Fruit fly (Drosophila melanogaster) whole organism, embryonic: ENCODE data around the gene Usp10.

ENCODE experiments used
- Bdp1 ChIP-seq: fragments of 200-800 bp; sonication (Bioruptor generic); optimal IDR thresholded peaks from 3 replicates; lab custom pipeline; 2016; ENCODE audit warnings: missing biosample characterization, missing genetic modification characterization
- Bteb2 ChIP-seq: fragments of 200-800 bp; sonication (Bioruptor generic); optimal IDR thresholded peaks from 2 replicates; lab custom pipeline; 2016; ENCODE audit warnings: missing biosample characterization, missing genetic modification characterization
- CG11093 ChIP-seq: fragments of 200-800 bp; sonication (Bioruptor generic); IDR thresholded peaks from 3 replicates; pipeline ENCODE4 v1.3.6; 2022; ENCODE audit warnings: missing biosample characterization, missing genetic modification characterization
- CG11247 ChIP-seq: fragments of 200-800 bp; sonication (Bioruptor generic); IDR thresholded peaks from 2 replicates; pipeline ENCODE4 v1.3.6; 2022; ENCODE audit warnings: missing biosample characterization, missing genetic modification characterization
- CG11456 ChIP-seq: fragments of 200-800 bp; sonication (Bioruptor generic); IDR thresholded peaks from 3 replicates; pipeline ENCODE4 v1.3.6; 2022; ENCODE audit warnings: missing biosample characterization, missing genetic modification characterization
- CG12391 ChIP-seq: fragments of 200-800 bp; sonication (Bioruptor generic); optimal IDR thresholded peaks from 3 replicates; lab custom pipeline; 2018; ENCODE audit warnings: missing biosample characterization, mild to moderate bottlenecking, missing genetic modification characterization, moderate library complexity
- CG1529 ChIP-seq: fragments of 200-800 bp; sonication (Bioruptor generic); optimal IDR thresholded peaks from 3 replicates; lab custom pipeline; 2018; ENCODE audit warnings: missing biosample characterization, missing genetic modification characterization
- CG15479 ChIP-seq: fragments of 200-800 bp; sonication (Bioruptor generic); optimal IDR thresholded peaks from 3 replicates; lab custom pipeline; 2019; ENCODE audit warnings: missing biosample characterization, mild to moderate bottlenecking, missing genetic modification characterization, moderate library complexity
- CG33213 ChIP-seq: fragments of 200-800 bp; sonication (Bioruptor generic); optimal IDR thresholded peaks from 3 replicates; lab custom pipeline; 2016; ENCODE audit warnings: missing biosample characterization, missing genetic modification characterization
- CG34422 ChIP-seq: fragments of 200-800 bp; sonication (Bioruptor generic); IDR thresholded peaks from 3 replicates; pipeline ENCODE4 v1.3.6; 2022; ENCODE audit warnings: missing biosample characterization, missing genetic modification characterization
- CG4360 ChIP-seq: fragments of 200-800 bp; sonication (Bioruptor generic); IDR thresholded peaks from 2 replicates; pipeline ENCODE4 v1.3.6; 2022; ENCODE audit warnings: missing biosample characterization, missing genetic modification characterization
- CG4404 ChIP-seq: fragments of 200-800 bp; sonication (Bioruptor generic); IDR thresholded peaks from 2 replicates; pipeline ENCODE4 v1.3.6; 2022; ENCODE audit warnings: missing biosample characterization, missing genetic modification characterization
- CG4707 ChIP-seq: fragments of 200-800 bp; sonication (Bioruptor generic); optimal IDR thresholded peaks from 2 replicates; lab custom pipeline; 2018; ENCODE audit warnings: missing biosample characterization, mild to moderate bottlenecking, missing genetic modification characterization, moderate library complexity
- CG5953 ChIP-seq: fragments of 200-800 bp; sonication (Bioruptor generic); IDR thresholded peaks from 2 replicates; pipeline ENCODE4 v1.3.6; 2022; ENCODE audit warnings: missing biosample characterization, missing genetic modification characterization
- CG6689 ChIP-seq: fragments of 200-800 bp; sonication (Bioruptor generic); IDR thresholded peaks from 2 replicates; pipeline ENCODE4 v1.3.6; 2022; ENCODE audit warnings: missing biosample characterization, missing genetic modification characterization
- CG6813 ChIP-seq: fragments of 200-800 bp; sonication (Bioruptor generic); optimal IDR thresholded peaks from 2 replicates; lab custom pipeline; 2017; ENCODE audit warnings: missing biosample characterization, missing genetic modification characterization, mild to moderate bottlenecking, moderate library complexity, missing genetic modification reagents
- CG7372 ChIP-seq: fragments of 200-800 bp; sonication (Bioruptor generic); IDR thresholded peaks from 2 replicates; pipeline ENCODE4 v1.3.6; 2022; ENCODE audit warnings: missing biosample characterization, missing genetic modification characterization
- CG8765 ChIP-seq: fragments of 200-800 bp; sonication (Bioruptor generic); IDR thresholded peaks from 2 replicates; pipeline ENCODE4 v1.3.6; 2022; ENCODE audit warnings: missing biosample characterization, missing genetic modification characterization
- CG8924 ChIP-seq: fragments of 200-800 bp; optimal IDR thresholded peaks from 3 replicates; lab custom pipeline; 2019; ENCODE audit warnings: missing biosample characterization, mild to moderate bottlenecking, missing genetic modification characterization, moderate library complexity
- CG9817 ChIP-seq: fragments of 200-800 bp; sonication (Bioruptor generic); optimal IDR thresholded peaks from 2 replicates; lab custom pipeline; 2018; ENCODE audit warnings: missing biosample characterization, mild to moderate bottlenecking, missing genetic modification characterization, moderate library complexity
- D ChIP-seq, 2 experiments: fragments of 200-800 bp in 1 of 2; fragments of >200 bp in 1 of 2; sonication (Bioruptor generic) in 1 of 2; optimal IDR thresholded peaks; 2 replicates in 1 of 2; 3 replicates in 1 of 2; lab custom pipeline; 2017; ENCODE audit warnings: mild to moderate bottlenecking in 1 of 2, missing biosample characterization in 1 of 2, missing genetic modification characterization in 1 of 2, missing genetic modification reagents in 1 of 2
- Ets65A ChIP-seq: fragments of 200-800 bp; sonication (Bioruptor generic); peaks from one replicate; lab custom pipeline; 2016; ENCODE audit warnings: missing biosample characterization, missing genetic modification characterization
- Fer2 ChIP-seq: fragments of 200-800 bp; sonication (Bioruptor generic); optimal IDR thresholded peaks from 2 replicates; lab custom pipeline; 2018; ENCODE audit warnings: missing biosample characterization, mild to moderate bottlenecking, missing genetic modification characterization, moderate library complexity
- Hand ChIP-seq: fragments of 200-800 bp; sonication (Bioruptor generic); optimal IDR thresholded peaks from 2 replicates; lab custom pipeline; 2017; ENCODE audit warnings: mild to moderate bottlenecking, missing biosample characterization, missing genetic modification reagents, missing genetic modification characterization
- Hey ChIP-seq: fragments of 200-800 bp; sonication (Bioruptor generic); optimal IDR thresholded peaks from 3 replicates; lab custom pipeline; 2018; ENCODE audit warnings: missing biosample characterization, mild to moderate bottlenecking, missing genetic modification characterization
- HmgD ChIP-seq: fragments of 200-800 bp; sonication (Bioruptor generic); optimal IDR thresholded peaks from 3 replicates; lab custom pipeline; 2016; ENCODE audit warnings: missing biosample characterization, missing genetic modification characterization
- Hmx ChIP-seq: fragments of 200-800 bp; sonication (Bioruptor generic); optimal IDR thresholded peaks from 2 replicates; lab custom pipeline; 2016; ENCODE audit warnings: missing biosample characterization, missing genetic modification characterization
- Hr3 ChIP-seq: fragments of 200-800 bp; sonication (Bioruptor generic); optimal IDR thresholded peaks from 3 replicates; lab custom pipeline; 2016; ENCODE audit warnings: missing biosample characterization, missing genetic modification characterization
- Hsf ChIP-seq: fragments of 200-800 bp; sonication (Bioruptor generic); optimal IDR thresholded peaks from 3 replicates; lab custom pipeline; 2016; ENCODE audit warnings: missing biosample characterization, missing genetic modification characterization
- NC2α ChIP-seq: fragments of 200-800 bp; sonication (Bioruptor generic); optimal IDR thresholded peaks from 2 replicates; lab custom pipeline; 2016; ENCODE audit warnings: missing biosample characterization, missing genetic modification characterization
- NK7.1 ChIP-seq: fragments of 200-800 bp; sonication (Bioruptor generic); optimal IDR thresholded peaks from 3 replicates; lab custom pipeline; 2016; ENCODE audit warnings: missing biosample characterization, missing genetic modification characterization
- Pdp1 ChIP-seq, 2 experiments: fragments of 200-800 bp; sonication (Bioruptor generic); optimal IDR thresholded peaks; 3 replicates each; lab custom pipeline; 2016; ENCODE audit warnings: missing biosample characterization in 2 of 2, missing genetic modification characterization in 2 of 2, mild to moderate bottlenecking in 1 of 2, moderate library complexity in 1 of 2
- Sox100B ChIP-seq: fragments of 200-800 bp; sonication (Bioruptor generic); optimal IDR thresholded peaks from 3 replicates; lab custom pipeline; 2018; ENCODE audit warnings: missing biosample characterization, mild to moderate bottlenecking, missing genetic modification characterization
- Taf1 ChIP-seq: fragments of 200-800 bp; sonication (Bioruptor generic); IDR thresholded peaks from 2 replicates; pipeline ENCODE4 v1.3.6; 2022; ENCODE audit warnings: missing biosample characterization, missing genetic modification characterization
- Vsx1 ChIP-seq: fragments of 200-800 bp; sonication (Bioruptor generic); optimal IDR thresholded peaks from 2 replicates; lab custom pipeline; 2017; ENCODE audit warnings: missing biosample characterization, mild to moderate bottlenecking, missing genetic modification characterization, missing genetic modification reagents
- YL-1 ChIP-seq: fragments of 200-800 bp; sonication (Bioruptor generic); optimal IDR thresholded peaks from 3 replicates; lab custom pipeline; 2017; ENCODE audit warnings: missing biosample characterization, mild to moderate bottlenecking, missing genetic modification characterization
- crol ChIP-seq: fragments of 200-800 bp; sonication (Bioruptor generic); IDR thresholded peaks from 2 replicates; pipeline ENCODE4 v1.3.6; 2022; ENCODE audit warnings: missing biosample characterization, missing genetic modification characterization
- en ChIP-seq: fragments of 200-800 bp; sonication (Bioruptor generic); optimal IDR thresholded peaks from 2 replicates; lab custom pipeline; 2016; ENCODE audit warnings: missing biosample characterization, missing genetic modification characterization
- exex ChIP-seq: fragments of 200-800 bp; sonication (Bioruptor generic); optimal IDR thresholded peaks from 4 replicates; lab custom pipeline; 2018; ENCODE audit warnings: missing biosample characterization, mild to moderate bottlenecking, missing genetic modification characterization, moderate library complexity
- gem ChIP-seq: fragments of 200-800 bp; sonication (Bioruptor generic); optimal IDR thresholded peaks from 2 replicates; lab custom pipeline; 2019; ENCODE audit warnings: missing biosample characterization, mild to moderate bottlenecking, missing genetic modification characterization, moderate library complexity
- gro ChIP-seq: fragments of 200-800 bp; sonication (Bioruptor generic); optimal IDR thresholded peaks from 2 replicates; lab custom pipeline; 2016; ENCODE audit warnings: missing biosample characterization, missing genetic modification characterization
- hbn ChIP-seq: fragments of 200-800 bp; sonication (Bioruptor generic); IDR thresholded peaks from 2 replicates; pipeline ENCODE4 v1.3.6; 2022; ENCODE audit warnings: missing biosample characterization, missing genetic modification characterization; ENCODE audit not compliant: partially characterized antibody
- lola ChIP-seq, 3 experiments: fragments of >200 bp in 2 of 3; fragments of 200-800 bp in 1 of 3; sonication (Bioruptor generic) in 1 of 3; optimal IDR thresholded peaks; 2 replicates each; lab custom pipeline; 2017 to 2019; ENCODE audit warnings: missing biosample characterization in 3 of 3, missing genetic modification characterization in 3 of 3, mild to moderate bottlenecking in 1 of 3, moderate library complexity in 1 of 3
- mam ChIP-seq: fragments of 200-800 bp; sonication (Bioruptor generic); optimal IDR thresholded peaks from 3 replicates; lab custom pipeline; 2016; ENCODE audit warnings: missing biosample characterization, missing genetic modification characterization
- nerfin-2 ChIP-seq: fragments of 200-800 bp; sonication (Bioruptor generic); IDR thresholded peaks from 2 replicates; pipeline ENCODE4 v1.3.6; 2022; ENCODE audit warnings: missing biosample characterization, missing genetic modification characterization; ENCODE audit not compliant: partially characterized antibody
- pita ChIP-seq: fragments of 200-800 bp; sonication (Bioruptor generic); optimal IDR thresholded peaks from 2 replicates; lab custom pipeline; 2017; ENCODE audit warnings: missing biosample characterization, mild to moderate bottlenecking, missing genetic modification characterization
- ranshi ChIP-seq: fragments of 200-800 bp; sonication (Bioruptor generic); IDR thresholded peaks from 2 replicates; pipeline ENCODE4 v1.3.6; 2022; ENCODE audit warnings: missing biosample characterization, missing genetic modification characterization
- salm ChIP-seq: fragments of 200-800 bp; sonication (Bioruptor generic); optimal IDR thresholded peaks from 2 replicates; lab custom pipeline; 2018; ENCODE audit warnings: missing biosample characterization, mild to moderate bottlenecking, missing genetic modification characterization
- trem ChIP-seq: fragments of 200-800 bp; optimal IDR thresholded peaks from 3 replicates; lab custom pipeline; 2019; ENCODE audit warnings: missing biosample characterization, mild to moderate bottlenecking, missing genetic modification characterization, moderate library complexity
- wek ChIP-seq: fragments of 200-800 bp; sonication (Bioruptor generic); optimal IDR thresholded peaks from 3 replicates; lab custom pipeline; 2018; ENCODE audit warnings: missing biosample characterization, mild to moderate bottlenecking, missing genetic modification characterization, moderate library complexity

Gene Usp10

dm6 chr3L:851061-851460 lies 20.6 kb upstream of the Usp10 start, which contains the start of gene Dci (continued):
- peak; percentile 61 for TF ChIP-seq CG7372 (GFP tag; lab: Robert Waterston, UW)
- TF ChIP-seq CG1529 (GFP tag; lab: Kevin White, UChicago) = peak; percentile 39
- peak; percentile 49; the same call in 1 of the 2 replicates for TF ChIP-seq ranshi (GFP tag; lab: Robert Waterston, UW)
- no peak for TF ChIP-seq crol (GFP tag; lab: Robert Waterston, UW)
- TF ChIP-seq CG12391 (tag; lab: Kevin White, UChicago) = peak; percentile 83
- no peak for TF ChIP-seq CG4707 (GFP tag; lab: Kevin White, UChicago)
- TF ChIP-seq CG8924 (tag; lab: Kevin White, UChicago) = peak; percentile 58
- TF ChIP-seq mam = peak; percentile 89
- no peak for TF ChIP-seq CG6813
- peak; percentile 59 for TF ChIP-seq Bteb2 (GFP tag; lab: Kevin White, UChicago)
- TF ChIP-seq D (optimal IDR thresholded peaks at IDR 0.05; lab: Kevin White, UChicago) = no peak
- peak; percentile 60 for TF ChIP-seq D (GFP tag; optimal IDR thresholded peaks at IDR 0.05; lab: Kevin White, UChicago)
- no peak for TF ChIP-seq gro (GFP tag; lab: Kevin White, UChicago)
- TF ChIP-seq NC2α = no peak
- TF ChIP-seq Ets65A (GFP tag; lab: Kevin White, UChicago) = peak; percentile 99
- no peak for TF ChIP-seq CG15479
- peak; percentile 55 for TF ChIP-seq Bdp1 (GFP tag; lab: Kevin White, UChicago)
- TF ChIP-seq CG4360 (GFP tag; lab: Robert Waterston, UW) = no peak
- no peak for TF ChIP-seq pita (GFP tag; lab: Kevin White, UChicago)
- no peak for TF ChIP-seq Hey (tag; lab: Kevin White, UChicago)
- TF ChIP-seq CG11093 (GFP tag; lab: Robert Waterston, UW) = peak; percentile 69; the same call in 2 of the 3 replicates
- peak; percentile 53; the same call in 1 of the 2 replicates for TF ChIP-seq nerfin-2 (GFP tag; lab: Robert Waterston, UW)
- TF ChIP-seq CG11247 (GFP tag; lab: Robert Waterston, UW) = peak; percentile 75
- no peak for TF ChIP-seq Sox100B (GFP tag; lab: Kevin White, UChicago)
- TF ChIP-seq Pdp1 (GFP tag; optimal IDR thresholded peaks at IDR 0.05; lab: Kevin White, UChicago) = peak in 1 of 2 experiments; percentile 69
- peak; percentile 89 for TF ChIP-seq hbn (GFP tag; lab: Robert Waterston, UW)
- TF ChIP-seq Hand (GFP tag; lab: Kevin White, UChicago) = no peak
- peak; percentile 84 for TF ChIP-seq Hsf
- TF ChIP-seq Hmx = no peak
- no peak for TF ChIP-seq CG4404 (GFP tag; lab: Robert Waterston, UW)
- peak; percentile 59 for TF ChIP-seq CG6689 (GFP tag; lab: Robert Waterston, UW)
- TF ChIP-seq NK7.1 (GFP tag; lab: Kevin White, UChicago) = no peak
- peak; percentile 97 for TF ChIP-seq wek (GFP tag; lab: Kevin White, UChicago)
- peak; percentile 76 for TF ChIP-seq Hr3 (GFP tag; lab: Kevin White, UChicago)
- TF ChIP-seq CG33213 (GFP tag; lab: Kevin White, UChicago) = peak; percentile 55
- peak; percentile 91 for TF ChIP-seq CG34422 (GFP tag; lab: Robert Waterston, UW)
- TF ChIP-seq lola (GFP tag; optimal IDR thresholded peaks at IDR 0.05; lab: Kevin White, UChicago) = peak in 1 of 3 experiments; percentile 64
- TF ChIP-seq salm (tag; lab: Kevin White, UChicago) = no peak
- TF ChIP-seq Taf1 (GFP tag; lab: Robert Waterston, UW) = peak; percentile 50; the same call in 1 of the 2 replicates
- TF ChIP-seq CG8765 (GFP tag; lab: Robert Waterston, UW) = peak; percentile 50; the same call in 1 of the 2 replicates
- TF ChIP-seq CG5953 = peak; percentile 57
- peak; percentile 82 for TF ChIP-seq gem
- TF ChIP-seq Fer2 (tag; lab: Kevin White, UChicago) = no peak
- TF ChIP-seq HmgD (GFP tag; lab: Kevin White, UChicago) = peak; percentile 29
- TF ChIP-seq exex (tag; lab: Kevin White, UChicago) = no peak
- peak; percentile 79 for TF ChIP-seq CG11456 (GFP tag; lab: Robert Waterston, UW)
- TF ChIP-seq en (GFP tag; lab: Kevin White, UChicago) = no peak
- TF ChIP-seq Vsx1 (GFP tag; lab: Kevin White, UChicago) = no peak
- TF ChIP-seq YL-1 (GFP tag; lab: Kevin White, UChicago) = no peak
- TF ChIP-seq CG9817 (tag; lab: Kevin White, UChicago) = peak; percentile 72
- peak; percentile 39 for TF ChIP-seq trem (tag; lab: Kevin White, UChicago)
